Worm (Caenorhabditis elegans): ENCODE results near the gene rnp-3.
A peak's percentile ranks its signal among the peaks of the same experiment; 100 is the strongest.

Gene rnp-3

DNA sequence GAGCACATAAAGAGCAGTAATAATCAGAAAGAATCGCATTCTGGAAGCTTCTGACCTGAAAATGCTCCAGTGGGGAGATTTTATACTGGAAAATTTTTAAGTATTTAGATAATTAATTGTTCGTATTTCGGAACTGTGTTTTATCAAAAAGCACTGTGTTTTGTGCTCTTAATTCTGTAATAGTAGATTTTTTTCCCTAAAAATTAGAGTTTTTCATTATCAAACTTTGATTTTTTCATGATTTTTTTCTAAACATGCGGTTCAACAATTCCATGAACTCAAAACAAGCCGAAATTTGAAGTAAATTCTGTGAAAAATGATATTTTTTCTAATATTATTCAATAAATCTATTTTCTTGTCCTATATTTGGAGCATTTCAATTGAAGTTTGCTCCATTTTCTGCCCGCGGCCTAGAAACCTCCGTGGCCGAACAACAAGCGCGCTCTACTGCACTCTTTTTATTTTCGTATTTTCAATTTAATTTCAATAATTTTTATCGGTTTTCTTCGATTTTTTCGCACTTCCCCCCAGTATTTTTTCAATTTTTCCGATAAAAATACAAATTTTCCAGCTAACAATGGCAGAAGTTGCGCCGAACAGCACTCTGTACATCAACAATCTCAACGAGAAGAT lies 2.2 kb upstream of the rnp-3 start, which contains the start of the genes K08D10.13 and rnp-2 (continued):
- TF ChIP-seq egl-43 (GFP tag; IDR thresholded peaks at IDR 0.05) (no peak), mep-1 (tag; optimal IDR thresholded peaks at IDR 0.05) (no peak), hlh-30 (tag; optimal IDR thresholded peaks at IDR 0.05; ENCODE audit: insufficient read depth) (no peak), lin-13 (GFP tag; optimal IDR thresholded peaks at IDR 0.05) (peak; percentile 10)

DNA sequence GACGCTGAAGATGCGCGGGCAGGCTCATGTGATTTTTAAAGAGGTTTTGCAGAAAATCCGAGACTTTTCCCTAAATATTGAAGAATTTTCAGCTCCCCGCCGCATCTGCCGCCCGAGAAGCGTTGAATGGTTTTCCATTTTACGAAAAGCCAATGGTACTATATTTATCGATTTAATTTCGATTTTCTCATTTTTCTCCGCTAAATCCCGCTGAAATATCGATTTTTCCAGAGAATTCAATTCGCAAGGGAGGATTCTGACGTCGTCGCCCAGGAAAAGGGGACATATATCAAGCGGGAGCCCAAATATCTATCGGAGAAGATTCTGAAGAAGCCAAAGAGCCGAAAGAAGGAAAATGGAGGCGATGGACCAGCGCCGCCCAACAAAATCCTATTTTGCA lies 1.6 kb upstream of the rnp-3 start:
- TF ChIP-seq lir-3 (tag; optimal IDR thresholded peaks at IDR 0.05) = no peak
- peak; percentile 52 for TF ChIP-seq ceh-28 (tag; optimal IDR thresholded peaks at IDR 0.05)
- no peak for TF ChIP-seq rbr-2 (tag; optimal IDR thresholded peaks at IDR 0.05)
- TF ChIP-seq lim-7 (GFP tag; IDR thresholded peaks at IDR 0.05) = 0 out of 2 replicates have a peak, but pooled peaks have one; percentile 28

DNA sequence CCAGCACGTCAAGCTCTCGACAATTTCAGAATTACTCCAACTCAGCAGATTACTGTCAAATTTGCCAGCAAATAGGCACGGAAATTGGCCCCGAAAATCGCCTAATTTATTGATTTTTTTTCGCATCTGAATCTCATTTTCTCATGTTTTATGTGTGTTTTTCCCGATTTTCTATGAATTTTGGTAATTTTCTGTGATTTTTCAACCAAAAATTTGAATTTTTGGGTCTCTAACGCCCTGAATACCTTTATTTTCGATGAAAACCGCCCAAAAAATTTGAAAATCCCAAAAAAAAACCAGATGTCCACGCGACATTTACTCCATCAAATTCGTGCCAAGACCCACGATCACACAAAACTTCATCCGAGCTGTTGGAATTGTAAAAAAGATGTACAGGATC lies 2.2 kb downstream of the rnp-3 start, which contains the start of gene dnj-15:
Gene dnj-15 (plus strand): TSS at position 301 of the 400 bp plus-strand sequence.
- TF ChIP-seq zag-1 (tag; optimal IDR thresholded peaks at IDR 0.05) (no peak), egl-43 (GFP tag; IDR thresholded peaks at IDR 0.05) (no peak), D1046.2 (GFP tag; IDR thresholded peaks at IDR 0.05) (no peak), lir-3 (tag; optimal IDR thresholded peaks at IDR 0.05) (no peak), fos-1 (tag; optimal IDR thresholded peaks at IDR 0.05) (no peak), dmd-9 (GFP tag; IDR thresholded peaks at IDR 0.05) (no peak), hlh-11 (tag; optimal IDR thresholded peaks at IDR 0.05) (no peak), Y48G9A.11 (GFP tag; IDR thresholded peaks at IDR 0.05) (no peak)

DNA sequence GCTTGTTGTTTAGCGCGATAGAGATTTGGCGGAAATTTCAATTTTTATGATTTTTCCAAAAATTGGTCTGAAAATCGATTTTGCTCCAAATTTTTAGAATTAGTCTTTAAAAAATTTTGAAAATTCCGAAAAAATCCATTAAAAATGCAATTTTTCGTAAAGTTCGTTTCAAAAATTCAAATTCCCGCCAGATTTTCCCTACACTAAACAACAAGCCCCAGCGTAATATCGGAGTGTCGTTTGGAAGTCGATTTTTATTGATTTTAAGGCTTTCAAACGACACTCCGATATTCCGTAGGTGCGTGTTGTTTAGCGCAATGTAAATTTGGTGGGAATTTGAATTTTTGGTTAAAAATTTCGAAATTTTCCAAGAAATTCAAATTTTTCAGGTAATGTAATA lies 2.8 kb downstream of the rnp-3 start:
- TF ChIP-seq lin-38 (GFP tag; IDR thresholded peaks at IDR 0.05) (peak; percentile 25; the same call in 1 of the 2 replicates), Y48G9A.11 (GFP tag; IDR thresholded peaks at IDR 0.05) (peak; percentile 97), T20F7.1 (GFP tag; optimal IDR thresholded peaks at IDR 0.05) (peak; percentile 19), ceh-32 (tag; optimal IDR thresholded peaks at IDR 0.05; ENCODE audit: poor library complexity) (no peak), F49E8.2 (tag; optimal IDR thresholded peaks at IDR 0.05; ENCODE audit: borderline replicate concordance) (peak; percentile 71), pha-4 (GFP tag; IDR thresholded peaks at IDR 0.05) (no peak), pha-4 (tag; optimal IDR thresholded peaks at IDR 0.05) (no peak)

DNA sequence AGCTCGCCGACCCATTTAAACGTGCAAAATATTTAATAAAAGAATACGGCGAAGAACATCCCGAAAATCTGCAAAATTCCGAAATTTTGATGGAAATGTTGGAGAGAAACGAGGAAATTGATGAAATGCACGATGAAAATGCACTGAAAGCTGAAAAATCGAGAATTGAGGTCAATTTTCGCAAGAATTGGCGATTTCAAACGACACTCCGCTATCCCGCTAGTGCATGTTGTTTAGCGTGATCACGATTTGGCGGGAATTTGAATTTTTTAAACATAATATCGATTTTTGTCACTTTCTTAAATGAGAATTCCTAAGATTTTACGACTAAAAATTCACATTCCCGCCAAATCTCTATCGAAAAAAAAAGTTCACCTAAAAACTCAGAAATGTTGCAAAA lies 3.7 kb downstream of the rnp-3 start:
- TF ChIP-seq skn-1 (tag; optimal IDR thresholded peaks at IDR 0.05) (no peak), vab-7 (GFP tag; IDR thresholded peaks at IDR 0.05) (no peak), Y48G9A.11 (GFP tag; IDR thresholded peaks at IDR 0.05) (peak; percentile 89)

DNA sequence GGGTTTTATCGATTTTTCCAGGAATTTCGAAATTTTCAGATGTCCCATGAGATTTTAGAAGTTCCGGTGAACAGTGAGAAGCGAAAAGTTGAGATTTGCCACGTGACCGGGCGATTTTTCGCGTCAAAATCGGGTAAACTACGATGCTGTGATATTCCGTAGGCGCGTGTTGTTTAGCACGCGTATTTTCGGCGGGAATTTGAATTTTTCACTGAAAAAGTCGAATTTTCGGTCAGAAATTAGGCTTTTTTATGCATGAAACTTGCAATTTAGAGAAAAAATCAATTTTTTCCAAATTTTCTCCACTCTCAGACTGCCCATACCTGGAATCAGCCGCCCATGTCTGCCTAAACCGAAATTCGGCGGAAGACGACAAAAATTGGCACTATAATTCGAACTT lies 4.5 kb downstream of the rnp-3 start, which contains the start of gene tsen-34:
Gene tsen-34 (plus strand): TSS at position 34 of the 400 bp plus-strand sequence.
- TF ChIP-seq unc-130 (GFP tag; optimal IDR thresholded peaks at IDR 0.05) (no peak), Y48G9A.11 (GFP tag; IDR thresholded peaks at IDR 0.05) (0 out of 2 replicates have a peak, but pooled peaks have one; percentile 19)

DNA sequence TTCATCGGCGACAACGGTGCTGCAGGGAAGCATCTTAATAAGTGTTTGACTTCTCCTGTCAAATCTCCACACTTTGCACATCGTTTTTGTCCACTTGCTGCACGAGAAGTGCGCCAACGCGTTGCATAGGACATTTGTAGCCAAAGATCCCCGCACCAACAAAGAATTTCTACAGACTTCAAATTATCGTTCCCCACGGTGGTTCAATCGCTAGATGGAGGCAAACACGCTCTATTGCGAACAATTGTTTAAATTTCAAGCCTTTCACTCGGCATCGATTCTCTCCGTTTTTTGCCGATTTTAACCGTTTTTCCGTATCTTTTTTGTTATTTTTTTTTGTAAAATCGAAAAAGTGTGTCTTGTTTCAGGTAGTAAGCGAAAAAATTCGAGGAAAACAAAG lies 6.1 kb downstream of the rnp-3 start:
- TF ChIP-seq lin-38 (GFP tag; IDR thresholded peaks at IDR 0.05) (peak; percentile 87), hmg-1.1 (GFP tag; IDR thresholded peaks at IDR 0.05) (0 out of 2 replicates have a peak, but pooled peaks have one; percentile 25)

DNA sequence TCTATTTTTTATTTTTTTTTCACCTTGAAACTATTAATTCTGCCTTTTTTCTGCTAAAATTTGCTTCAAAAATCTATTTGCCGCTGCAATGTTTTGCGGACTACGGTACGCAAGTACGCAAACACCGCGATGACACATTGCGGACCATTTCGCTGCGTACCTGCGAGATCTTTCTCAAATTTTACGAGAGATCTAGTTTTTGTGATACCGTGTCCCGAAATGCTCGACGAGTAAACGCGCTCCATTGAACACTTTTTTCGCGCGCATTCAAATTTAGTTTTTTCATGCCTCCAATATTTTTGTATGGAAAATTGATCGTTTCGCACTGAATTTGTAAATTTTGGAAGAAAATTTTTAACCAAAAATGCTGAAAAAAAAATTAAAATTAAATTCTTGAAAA lies 10.9 kb downstream of the rnp-3 start:
- TF ChIP-seq madf-9 (GFP tag; conservative IDR thresholded peaks at IDR 0.05) (peak; percentile 83), zfp-3 (GFP tag; conservative IDR thresholded peaks at IDR 0.05) (peak; percentile 93), rbr-2 (tag; optimal IDR thresholded peaks at IDR 0.05) (peak; percentile 32), lin-29 (GFP tag; IDR thresholded peaks at IDR 0.05) (peak; percentile 98), egl-43 (GFP tag; IDR thresholded peaks at IDR 0.05) (peak; percentile 95), nhr-41 (GFP tag; IDR thresholded peaks at IDR 0.05) (0 out of 2 replicates have a peak, but pooled peaks have one; percentile 30), ceh-20 (GFP tag; IDR thresholded peaks at IDR 0.05) (peak; percentile 98), D1046.2 (GFP tag; IDR thresholded peaks at IDR 0.05) (peak; percentile 96), Y48G9A.11 (GFP tag; IDR thresholded peaks at IDR 0.05) (peak; percentile 70), nhr-42 (GFP tag; IDR thresholded peaks at IDR 0.05) (peak; percentile 97), madf-5 (GFP tag; IDR thresholded peaks at IDR 0.05) (peak in 1 of 2 experiments; percentile 88; a peak in 2 of 4 replicates), dpl-1 (GFP tag; optimal IDR thresholded peaks at IDR 0.05) (peak; percentile 33), ZK337.2 (GFP tag; IDR thresholded peaks at IDR 0.05) (peak; percentile 82), hmg-1.1 (GFP tag; IDR thresholded peaks at IDR 0.05) (peak; percentile 98), mes-2 (tag; optimal IDR thresholded peaks at IDR 0.05; ENCODE audit: poor library complexity, severe bottlenecking) (peak; percentile 53), T26A8.4 (GFP tag; IDR thresholded peaks at IDR 0.05) (peak; percentile 96)
